Worm (Caenorhabditis elegans) whole organism, late embryonic: ENCODE measurements around the gene B0395.3.
"Not testable (repeated sequence)": the region's sequence is repeated elsewhere in the genome, so short reads cannot be mapped to it uniquely, and the experiment has no call there.

Source experiments
- C08G9.2 ChIP-seq: sonication (generic microtip); optimal IDR thresholded peaks from 2 replicates; lab custom pipeline; 2016; ENCODE audit warnings: mild to moderate bottlenecking, missing genetic modification characterization, moderate library complexity, missing compliant biosample characterization
- C38D4.7 ChIP-seq: fragments of 200-800 bp; sonication (Bioruptor generic); optimal IDR thresholded peaks from 2 replicates; lab custom pipeline; 2018; ENCODE audit warnings: mild to moderate bottlenecking, missing genetic modification characterization, moderate library complexity, missing compliant biosample characterization
- F13H6.1 ChIP-seq: sonication (generic microtip); optimal IDR thresholded peaks from 2 replicates; lab custom pipeline; 2016; ENCODE audit warnings: missing genetic modification characterization, missing compliant biosample characterization
- K02D7.2 ChIP-seq: sonication (generic microtip); optimal IDR thresholded peaks from 2 replicates; lab custom pipeline; 2017; ENCODE audit warnings: mild to moderate bottlenecking, missing genetic modification characterization, missing compliant biosample characterization
- Y22D7AL.16 ChIP-seq: sonication (generic microtip); optimal IDR thresholded peaks from 2 replicates; lab custom pipeline; 2016; ENCODE audit warnings: missing genetic modification characterization, missing compliant biosample characterization
- ahr-1 ChIP-seq: sonication (generic microtip); optimal IDR thresholded peaks from 2 replicates; lab custom pipeline; 2016; ENCODE audit warnings: missing genetic modification characterization, missing compliant biosample characterization
- ama-1 ChIP-seq: fragments of 150-350 bp; optimal IDR thresholded peaks from 2 replicates; lab custom pipeline; 2014
- ceh-14 ChIP-seq: sonication (generic microtip); optimal IDR thresholded peaks from 2 replicates; lab custom pipeline; 2016; ENCODE audit warnings: missing genotype, missing genetic modification characterization, missing compliant biosample characterization
- ceh-18 ChIP-seq: sonication (generic microtip); optimal IDR thresholded peaks from 2 replicates; lab custom pipeline; 2016; ENCODE audit warnings: missing genetic modification characterization, missing compliant biosample characterization
- ceh-19 ChIP-seq: fragments of 200-800 bp; sonication (Bioruptor generic); optimal IDR thresholded peaks from 2 replicates; lab custom pipeline; 2018; ENCODE audit warnings: mild to moderate bottlenecking, missing genetic modification characterization, missing compliant biosample characterization
- ceh-2 ChIP-seq: sonication (generic microtip); optimal IDR thresholded peaks from 2 replicates; lab custom pipeline; 2016; ENCODE audit warnings: missing genotype, missing genetic modification characterization, missing compliant biosample characterization
- ceh-22 ChIP-seq: sonication (generic microtip); optimal IDR thresholded peaks from 2 replicates; lab custom pipeline; 2017; ENCODE audit warnings: missing biosample characterization, missing genetic modification characterization
- ceh-24 ChIP-seq: sonication (generic microtip); optimal IDR thresholded peaks from 2 replicates; lab custom pipeline; 2016; ENCODE audit warnings: mild to moderate bottlenecking, missing genetic modification characterization, missing compliant biosample characterization
- ceh-30 ChIP-seq: fragments of 150-350 bp; optimal IDR thresholded peaks from 2 replicates; lab custom pipeline; 2014; ENCODE audit warnings: missing biosample characterization, missing genetic modification characterization
- ceh-31 ChIP-seq: sonication (generic microtip); optimal IDR thresholded peaks from 2 replicates; lab custom pipeline; 2016; ENCODE audit warnings: missing genetic modification characterization, missing compliant biosample characterization
- ceh-34 ChIP-seq: sonication (generic microtip); optimal IDR thresholded peaks from 2 replicates; lab custom pipeline; 2016; ENCODE audit warnings: mild to moderate bottlenecking, missing genetic modification characterization, missing compliant biosample characterization
- ceh-48 ChIP-seq: sonication (generic microtip); optimal IDR thresholded peaks from 2 replicates; lab custom pipeline; 2016; ENCODE audit warnings: missing genetic modification characterization, inconsistent platforms, missing compliant biosample characterization
- ceh-9 ChIP-seq: sonication (generic microtip); optimal IDR thresholded peaks from 2 replicates; lab custom pipeline; 2016; ENCODE audit warnings: mild to moderate bottlenecking, missing genetic modification characterization, inconsistent platforms, missing compliant biosample characterization
- dmd-4 ChIP-seq: sonication (generic microtip); optimal IDR thresholded peaks from 2 replicates; lab custom pipeline; 2016; ENCODE audit warnings: borderline replicate concordance, missing genetic modification characterization, missing compliant biosample characterization
- dve-1 ChIP-seq: sonication (generic microtip); optimal IDR thresholded peaks from 2 replicates; lab custom pipeline; 2017; ENCODE audit warnings: antibody characterized with exemption, mild to moderate bottlenecking, missing genetic modification characterization, missing compliant biosample characterization
- ets-4 ChIP-seq: sonication (generic microtip); optimal IDR thresholded peaks from 2 replicates; lab custom pipeline; 2016; ENCODE audit warnings: missing genetic modification characterization, missing compliant biosample characterization
- gmeb-2 ChIP-seq: sonication (generic microtip); optimal IDR thresholded peaks from 2 replicates; lab custom pipeline; 2016; ENCODE audit warnings: missing genetic modification characterization, inconsistent platforms, missing compliant biosample characterization
- hlh-13 ChIP-seq: fragments of 200-800 bp; sonication (Bioruptor generic); optimal IDR thresholded peaks from 2 replicates; lab custom pipeline; 2018; ENCODE audit warnings: mild to moderate bottlenecking, missing genetic modification characterization, missing compliant biosample characterization
- hlh-30 ChIP-seq: sonication (generic microtip); optimal IDR thresholded peaks from 2 replicates; lab custom pipeline; 2017; ENCODE audit warnings: antibody characterized with exemption, missing genetic modification characterization, missing compliant biosample characterization; ENCODE audit not compliant: insufficient read depth
- hlh-6 ChIP-seq: sonication (generic microtip); optimal IDR thresholded peaks from 2 replicates; lab custom pipeline; 2016; ENCODE audit warnings: missing genotype, missing genetic modification characterization, missing compliant biosample characterization
- hlh-8 ChIP-seq: sonication (generic microtip); optimal IDR thresholded peaks from 2 replicates; lab custom pipeline; 2016; ENCODE audit warnings: missing genotype, missing genetic modification characterization, missing compliant biosample characterization
- lin-11 ChIP-seq: fragments of 200-800 bp; sonication (Bioruptor generic); optimal IDR thresholded peaks from 2 replicates; lab custom pipeline; 2018; ENCODE audit warnings: mild to moderate bottlenecking, missing genetic modification characterization, missing compliant biosample characterization
- mec-3 ChIP-seq: sonication (generic microtip); optimal IDR thresholded peaks from 2 replicates; lab custom pipeline; 2016; ENCODE audit warnings: borderline replicate concordance, missing genetic modification characterization, missing compliant biosample characterization
- nfya-1 ChIP-seq: sonication (generic microtip); optimal IDR thresholded peaks from 2 replicates; lab custom pipeline; 2017; ENCODE audit warnings: missing genetic modification characterization, mild to moderate bottlenecking, missing compliant biosample characterization, antibody characterized with exemption, moderate library complexity
- nhr-11 ChIP-seq: fragments of 150-350 bp; optimal IDR thresholded peaks from 2 replicates; lab custom pipeline; 2014; ENCODE audit warnings: missing biosample characterization, missing genetic modification characterization
- pax-1 ChIP-seq: fragments of 150-350 bp; optimal IDR thresholded peaks from 2 replicates; lab custom pipeline; 2014; ENCODE audit warnings: missing biosample characterization, missing genetic modification characterization
- pha-2 ChIP-seq: sonication (generic microtip); optimal IDR thresholded peaks from 2 replicates; lab custom pipeline; 2017; ENCODE audit warnings: mild to moderate bottlenecking, missing genetic modification characterization, missing compliant biosample characterization
- pha-4 ChIP-seq: fragments of 150-350 bp; optimal IDR thresholded peaks from 2 replicates; lab custom pipeline; 2018; ENCODE audit warnings: missing biosample characterization, missing genetic modification reagents, missing genetic modification characterization
- pqm-1 ChIP-seq: sonication (generic microtip); optimal IDR thresholded peaks from 2 replicates; lab custom pipeline; 2016; ENCODE audit warnings: missing genetic modification characterization, missing compliant biosample characterization
- ref-2 ChIP-seq: sonication (generic microtip); optimal IDR thresholded peaks from 2 replicates; lab custom pipeline; 2016; ENCODE audit warnings: missing genetic modification characterization, missing compliant biosample characterization
- rnt-1 ChIP-seq: sonication (generic microtip); optimal IDR thresholded peaks from 2 replicates; lab custom pipeline; 2016; ENCODE audit warnings: missing genetic modification characterization, missing compliant biosample characterization
- sdc-2 ChIP-seq: sonication (generic microtip); optimal IDR thresholded peaks from 2 replicates; lab custom pipeline; 2016; ENCODE audit warnings: missing genotype, missing genetic modification characterization, missing compliant biosample characterization
- sox-2 ChIP-seq: fragments of 200-800 bp; sonication (Bioruptor generic); IDR thresholded peaks from 2 replicates; pipeline ENCODE4 v1.3.6; 2022; ENCODE audit warnings: missing genetic modification reagents, missing genetic modification characterization, missing compliant biosample characterization
- sox-4 ChIP-seq: sonication (generic microtip); optimal IDR thresholded peaks from 2 replicates; lab custom pipeline; 2017; ENCODE audit warnings: mild to moderate bottlenecking, missing genetic modification characterization, inconsistent platforms, missing compliant biosample characterization
- syd-9 ChIP-seq: sonication (generic microtip); optimal IDR thresholded peaks from 2 replicates; lab custom pipeline; 2016; ENCODE audit warnings: mild to moderate bottlenecking, missing genetic modification characterization, moderate library complexity, missing compliant biosample characterization
- tbx-7 ChIP-seq: sonication (generic microtip); optimal IDR thresholded peaks from 2 replicates; lab custom pipeline; 2016; ENCODE audit warnings: missing genotype, missing genetic modification characterization, missing compliant biosample characterization
- unc-3 ChIP-seq, 2 experiments: fragments of 200-800 bp in 1 of 2; sonication (Bioruptor generic) in 1 of 2; sonication (generic microtip) in 1 of 2; conservative IDR thresholded peaks in 1 of 2; optimal IDR thresholded peaks in 1 of 2; 2 replicates each; pipeline versions ENCODE4 v1.3.6 to Lab custom; 2016 to 2022; ENCODE audit warnings: missing compliant biosample characterization in 2 of 2, missing genetic modification characterization in 2 of 2, missing genetic modification reagents in 1 of 2
- unc-42 ChIP-seq: sonication (generic microtip); optimal IDR thresholded peaks from 2 replicates; lab custom pipeline; 2016; ENCODE audit warnings: missing genotype, missing genetic modification characterization, missing compliant biosample characterization
- ztf-16 ChIP-seq: sonication (generic microtip); optimal IDR thresholded peaks from 2 replicates; lab custom pipeline; 2017; ENCODE audit warnings: missing genetic modification characterization, missing compliant biosample characterization

B0395.3 gene

ce11 chrX:16067984-16068383 is 27.9 kb upstream of the B0395.3 start:
- TF ChIP-seq ceh-2 (tag; lab: Kevin White, UChicago) (no peak), C38D4.7 (GFP tag; lab: Kevin White, UChicago) (no peak), ahr-1 (tag; lab: Kevin White, UChicago) (no peak), sox-4 (tag; lab: Kevin White, UChicago) (no peak), ref-2 (no peak), C08G9.2 (tag; lab: Kevin White, UChicago) (no peak), nfya-1 (tag; lab: Kevin White, UChicago) (no peak), tbx-7 (no peak)

- not testable (repeated sequence) for TF ChIP-seq sdc-2 (tag; lab: Kevin White, UChicago); tbx-7; ceh-18 (tag; lab: Kevin White, UChicago)
Measured at ce11 chrX:16062385-16062784, 22.3 kb upstream of the B0395.3 start, which contains the start of gene T27A8.3. Gene T27A8.3, plus strand, starts transcription at chrX:16062685.

ce11 chrX:16058845-16059244 is 18.8 kb upstream of the B0395.3 start, which contains the start of gene T27A8.2:
Gene T27A8.2, minus strand, starts transcription at chrX:16058945.
- TF ChIP-seq ceh-19 (GFP tag; lab: Kevin White, UChicago), result no peak
- TF ChIP-seq nhr-11 (tag; lab: Kevin White, UChicago), result no peak
- no peak for TF ChIP-seq ceh-31 (tag; lab: Kevin White, UChicago)
- no peak for TF ChIP-seq pha-4
- no peak for TF ChIP-seq ahr-1 (tag; lab: Kevin White, UChicago)
- TF ChIP-seq mec-3 (tag; lab: Kevin White, UChicago), result no peak
- no peak for TF ChIP-seq sdc-2 (tag; lab: Kevin White, UChicago)
- TF ChIP-seq Y22D7AL.16 (tag; lab: Kevin White, UChicago), result no peak
- TF ChIP-seq pha-2 (tag; lab: Kevin White, UChicago), result no peak
- TF ChIP-seq ceh-9 (tag; lab: Kevin White, UChicago), result no peak
- TF ChIP-seq pqm-1, result no peak
- TF ChIP-seq ceh-24 (tag; lab: Kevin White, UChicago), result no peak
- TF ChIP-seq sox-2, result no peak
- no peak for TF ChIP-seq ama-1 (lab: Kevin White, UChicago)
- no peak for TF ChIP-seq ceh-2 (tag; lab: Kevin White, UChicago)
- no peak for TF ChIP-seq gmeb-2 (tag; lab: Kevin White, UChicago)
- no peak for TF ChIP-seq unc-3 (GFP tag; conservative IDR thresholded peaks at IDR 0.05; lab: Robert Waterston, UW)
- TF ChIP-seq unc-3 (tag; optimal IDR thresholded peaks at IDR 0.05; lab: Kevin White, UChicago), result no peak
- TF ChIP-seq, all 69 proteins: peak for 0

ce11 chrX:16056404-16056803 is 16.3 kb upstream of the B0395.3 start:
- TF ChIP-seq pqm-1 (peak; percentile 57), ceh-30 (peak; percentile 71), ztf-16 (peak; percentile 58), dmd-4 (tag; lab: Kevin White, UChicago) (no peak), ceh-14 (tag; lab: Kevin White, UChicago) (peak; percentile 6), ama-1 (lab: Kevin White, UChicago) (no peak), dve-1 (tag; lab: Kevin White, UChicago) (peak; percentile 87), rnt-1 (peak; percentile 87), ets-4 (tag; lab: Kevin White, UChicago) (peak; percentile 64), ceh-18 (tag; lab: Kevin White, UChicago) (peak; percentile 95), hlh-30 (peak; percentile 33), C08G9.2 (tag; lab: Kevin White, UChicago) (no peak), F13H6.1 (tag; lab: Kevin White, UChicago) (peak; percentile 8), lin-11 (no peak), ceh-34 (tag; lab: Kevin White, UChicago) (peak; percentile 56), pha-2 (tag; lab: Kevin White, UChicago) (no peak), ceh-48 (tag; lab: Kevin White, UChicago) (peak; percentile 48), nfya-1 (tag; lab: Kevin White, UChicago) (peak; percentile 92), sox-2 (peak; percentile 4; the same call in 1 of the 2 replicates), ref-2 (peak; percentile 81), hlh-6 (peak; percentile 4), gmeb-2 (tag; lab: Kevin White, UChicago) (no peak), hlh-8 (tag; lab: Kevin White, UChicago) (peak; percentile 63), ceh-31 (tag; lab: Kevin White, UChicago) (peak; percentile 80), unc-42 (tag; lab: Kevin White, UChicago) (peak; percentile 89), syd-9 (peak; percentile 71), K02D7.2 (no peak), hlh-13 (GFP tag; lab: Kevin White, UChicago) (no peak), sdc-2 (tag; lab: Kevin White, UChicago) (peak; percentile 99), ceh-22 (tag; lab: Kevin White, UChicago) (peak; percentile 67), pax-1 (tag; lab: Kevin White, UChicago) (peak; percentile 59)
